Fruit fly (Drosophila melanogaster) whole organism, embryonic: ENCODE data around the gene Reg-2.
A peak's percentile ranks its signal among the peaks of the same experiment; 100 is the strongest.

Experiments
- Adf1 ChIP-seq: fragments of 200-800 bp; sonication (Bioruptor generic); IDR thresholded peaks from 2 replicates; pipeline ENCODE4 v1.3.6; 2022; ENCODE audit warnings: missing biosample characterization, missing genetic modification characterization
- Bteb2 ChIP-seq: fragments of 200-800 bp; sonication (Bioruptor generic); optimal IDR thresholded peaks from 2 replicates; lab custom pipeline; 2016; ENCODE audit warnings: missing biosample characterization, missing genetic modification characterization
- CG10565 ChIP-seq: fragments of 200-800 bp; sonication (Bioruptor generic); optimal IDR thresholded peaks from 3 replicates; lab custom pipeline; 2016; ENCODE audit warnings: missing biosample characterization, mild to moderate bottlenecking, missing genetic modification characterization
- CG11085 ChIP-seq: fragments of 200-800 bp; sonication (Bioruptor generic); IDR thresholded peaks from 2 replicates; pipeline ENCODE4 v1.3.6; 2022; ENCODE audit warnings: missing biosample characterization, missing genetic modification characterization
- CG11504 ChIP-seq: fragments of 200-800 bp; sonication (Bioruptor generic); optimal IDR thresholded peaks from 3 replicates; lab custom pipeline; 2019; ENCODE audit warnings: missing biosample characterization, mild to moderate bottlenecking, missing genetic modification characterization, moderate library complexity
- CG11723 ChIP-seq: fragments of 200-800 bp; sonication (Bioruptor generic); optimal IDR thresholded peaks from 2 replicates; lab custom pipeline; 2017; ENCODE audit warnings: missing biosample characterization, mild to moderate bottlenecking, missing genetic modification characterization
- CG1233 ChIP-seq: fragments of 200-800 bp; sonication (Bioruptor generic); optimal IDR thresholded peaks from 4 replicates; lab custom pipeline; 2018; ENCODE audit warnings: missing biosample characterization, mild to moderate bottlenecking, missing genetic modification characterization
- CG15011 ChIP-seq: fragments of 200-800 bp; sonication (Bioruptor generic); optimal IDR thresholded peaks from 3 replicates; lab custom pipeline; 2018; ENCODE audit warnings: missing biosample characterization, mild to moderate bottlenecking, missing genetic modification characterization
- CG1647 ChIP-seq: fragments of 200-800 bp; sonication (Bioruptor generic); optimal IDR thresholded peaks from 3 replicates; lab custom pipeline; 2016; ENCODE audit warnings: missing biosample characterization, missing genetic modification characterization
- CG17361 ChIP-seq: fragments of 200-800 bp; sonication (Bioruptor generic); IDR thresholded peaks from 3 replicates; pipeline ENCODE4 v1.3.6; 2022; ENCODE audit warnings: missing biosample characterization, missing genetic modification characterization
- CG3163 ChIP-seq: fragments of 200-800 bp; sonication (Bioruptor generic); optimal IDR thresholded peaks from 3 replicates; lab custom pipeline; 2016; ENCODE audit warnings: missing biosample characterization, missing genetic modification characterization
- CG34422 ChIP-seq: fragments of 200-800 bp; sonication (Bioruptor generic); IDR thresholded peaks from 3 replicates; pipeline ENCODE4 v1.3.6; 2022; ENCODE audit warnings: missing biosample characterization, missing genetic modification characterization
- CG4617 ChIP-seq: fragments of 200-800 bp; sonication (Bioruptor generic); optimal IDR thresholded peaks from 3 replicates; lab custom pipeline; 2016; ENCODE audit warnings: missing biosample characterization, missing genetic modification characterization, borderline replicate concordance
- CG6175 ChIP-seq: fragments of 200-800 bp; sonication (Bioruptor generic); IDR thresholded peaks from 3 replicates; pipeline ENCODE4 v1.3.6; 2022; ENCODE audit warnings: missing biosample characterization, missing genetic modification characterization
- CG7357 ChIP-seq: fragments of 200-800 bp; sonication (Bioruptor generic); IDR thresholded peaks from 3 replicates; pipeline ENCODE4 v1.3.6; 2022; ENCODE audit warnings: missing biosample characterization, missing genetic modification characterization
- CG9215 ChIP-seq: fragments of 200-800 bp; sonication (Bioruptor generic); IDR thresholded peaks from 2 replicates; pipeline ENCODE4 v1.3.6; 2022; ENCODE audit warnings: missing biosample characterization, missing genetic modification characterization
- Chrac-16 ChIP-seq: fragments of 200-800 bp; sonication (Bioruptor generic); optimal IDR thresholded peaks from 3 replicates; lab custom pipeline; 2016; ENCODE audit warnings: missing biosample characterization, missing genetic modification characterization
- Dek ChIP-seq: fragments of 200-800 bp; sonication (Bioruptor generic); optimal IDR thresholded peaks from 3 replicates; lab custom pipeline; 2019; ENCODE audit warnings: missing biosample characterization, mild to moderate bottlenecking, missing genetic modification characterization, moderate library complexity
- Dfd ChIP-seq, 2 experiments: fragments of >200 bp; optimal IDR thresholded peaks; 2 replicates each; lab custom pipeline; 2017; ENCODE audit warnings: missing biosample characterization in 2 of 2, missing genetic modification characterization in 2 of 2
- ERR ChIP-seq: fragments of 200-800 bp; sonication (Bioruptor generic); optimal IDR thresholded peaks from 2 replicates; lab custom pipeline; 2016; ENCODE audit warnings: missing biosample characterization, missing genetic modification characterization
- Eip74EF ChIP-seq, 2 experiments: fragments of 200-800 bp in 1 of 2; fragments of >200 bp in 1 of 2; sonication (Bioruptor generic) in 1 of 2; optimal IDR thresholded peaks; 2 replicates each; lab custom pipeline; 2017 to 2019; ENCODE audit warnings: missing biosample characterization in 2 of 2, missing genetic modification characterization in 2 of 2, mild to moderate bottlenecking in 1 of 2, moderate library complexity in 1 of 2
- Hand ChIP-seq: fragments of 200-800 bp; sonication (Bioruptor generic); optimal IDR thresholded peaks from 2 replicates; lab custom pipeline; 2017; ENCODE audit warnings: mild to moderate bottlenecking, missing biosample characterization, missing genetic modification reagents, missing genetic modification characterization
- Kr ChIP-seq: fragments of 200-800 bp; sonication (Bioruptor generic); optimal IDR thresholded peaks from 2 replicates; lab custom pipeline; 2017; ENCODE audit warnings: missing biosample characterization, mild to moderate bottlenecking, missing genetic modification characterization
- MBD-R2 ChIP-seq: fragments of 200-800 bp; sonication (Bioruptor generic); IDR thresholded peaks from 2 replicates; pipeline ENCODE4 v1.3.6; 2022; ENCODE audit warnings: missing biosample characterization, missing genetic modification characterization
- Max ChIP-seq: fragments of 200-800 bp; sonication (Bioruptor generic); optimal IDR thresholded peaks from 2 replicates; lab custom pipeline; 2016; ENCODE audit warnings: missing biosample characterization, mild to moderate bottlenecking, missing genetic modification characterization
- NC2α ChIP-seq: fragments of 200-800 bp; sonication (Bioruptor generic); optimal IDR thresholded peaks from 2 replicates; lab custom pipeline; 2016; ENCODE audit warnings: missing biosample characterization, missing genetic modification characterization
- NFAT ChIP-seq: fragments of 200-800 bp; sonication (Bioruptor generic); IDR thresholded peaks from 2 replicates; pipeline ENCODE4 v1.3.6; 2022; ENCODE audit warnings: missing biosample characterization, missing genetic modification characterization
- Nf-YA ChIP-seq: fragments of 200-800 bp; sonication (Bioruptor generic); IDR thresholded peaks from 2 replicates; pipeline ENCODE4 v1.3.6; 2022; ENCODE audit warnings: missing biosample characterization, missing genetic modification characterization
- Nf-YB ChIP-seq: fragments of 200-800 bp; sonication (Bioruptor generic); optimal IDR thresholded peaks from 3 replicates; lab custom pipeline; 2019; ENCODE audit warnings: missing biosample characterization, mild to moderate bottlenecking, missing genetic modification characterization, moderate library complexity
- PHDP ChIP-seq: fragments of 200-800 bp; sonication (Bioruptor generic); optimal IDR thresholded peaks from 3 replicates; lab custom pipeline; 2018; ENCODE audit warnings: missing biosample characterization, mild to moderate bottlenecking, missing genetic modification characterization, moderate library complexity
- Spps ChIP-seq: fragments of 200-800 bp; sonication (Bioruptor generic); optimal IDR thresholded peaks from 2 replicates; lab custom pipeline; 2018; ENCODE audit warnings: missing biosample characterization, mild to moderate bottlenecking, missing genetic modification characterization
- Sry-δ ChIP-seq: fragments of 200-800 bp; sonication (Bioruptor generic); optimal IDR thresholded peaks from 2 replicates; lab custom pipeline; 2016; ENCODE audit warnings: missing biosample characterization, missing genetic modification characterization
- bcd ChIP-seq: fragments of 200-800 bp; sonication (Bioruptor generic); optimal IDR thresholded peaks from 2 replicates; lab custom pipeline; 2017; ENCODE audit warnings: missing biosample characterization, mild to moderate bottlenecking, missing genetic modification characterization
- btn ChIP-seq: fragments of 200-800 bp; sonication (Bioruptor generic); optimal IDR thresholded peaks from 2 replicates; lab custom pipeline; 2016; ENCODE audit warnings: missing biosample characterization, missing genetic modification characterization
- crol ChIP-seq: fragments of 200-800 bp; sonication (Bioruptor generic); IDR thresholded peaks from 2 replicates; pipeline ENCODE4 v1.3.6; 2022; ENCODE audit warnings: missing biosample characterization, missing genetic modification characterization
- da ChIP-seq: fragments of 200-800 bp; sonication (Bioruptor generic); optimal IDR thresholded peaks from 2 replicates; lab custom pipeline; 2016; ENCODE audit warnings: missing biosample characterization, missing genetic modification characterization
- fd102C ChIP-seq: fragments of 200-800 bp; sonication (Bioruptor generic); optimal IDR thresholded peaks from 2 replicates; lab custom pipeline; 2018; ENCODE audit warnings: missing biosample characterization, mild to moderate bottlenecking, missing genetic modification characterization, moderate library complexity
- fd64A ChIP-seq: fragments of 200-800 bp; sonication (Bioruptor generic); optimal IDR thresholded peaks from 3 replicates; lab custom pipeline; 2018; ENCODE audit warnings: missing biosample characterization, mild to moderate bottlenecking, missing genetic modification characterization
- gcm ChIP-seq: fragments of 200-800 bp; sonication (Bioruptor generic); optimal IDR thresholded peaks from 2 replicates; lab custom pipeline; 2019; ENCODE audit warnings: missing biosample characterization, mild to moderate bottlenecking, missing genetic modification characterization, moderate library complexity
- grau ChIP-seq: fragments of 200-800 bp; optimal IDR thresholded peaks from 3 replicates; lab custom pipeline; 2019; ENCODE audit warnings: missing biosample characterization, mild to moderate bottlenecking, missing genetic modification characterization, moderate library complexity
- gro ChIP-seq: fragments of 200-800 bp; sonication (Bioruptor generic); optimal IDR thresholded peaks from 2 replicates; lab custom pipeline; 2016; ENCODE audit warnings: missing biosample characterization, missing genetic modification characterization
- ind ChIP-seq: fragments of 200-800 bp; sonication (Bioruptor generic); optimal IDR thresholded peaks from 3 replicates; lab custom pipeline; 2016; ENCODE audit warnings: missing biosample characterization, missing genetic modification characterization
- luna ChIP-seq: fragments of 200-800 bp; sonication (Bioruptor generic); optimal IDR thresholded peaks from 2 replicates; lab custom pipeline; 2016; ENCODE audit warnings: missing biosample characterization, missing genetic modification characterization
- oc ChIP-seq: fragments of 200-800 bp; sonication (Bioruptor generic); optimal IDR thresholded peaks from 2 replicates; lab custom pipeline; 2018; ENCODE audit warnings: missing biosample characterization, mild to moderate bottlenecking, missing genetic modification characterization, moderate library complexity
- pan ChIP-seq, 4 experiments: fragments of >200 bp in 3 of 4; fragments of 200-800 bp in 1 of 4; sonication (Bioruptor generic) in 1 of 4; optimal IDR thresholded peaks in 3 of 4; IDR thresholded peaks in 1 of 4; 2 replicates each; pipeline versions ENCODE4 v1.3.6 to Lab custom; 2017 to 2022; ENCODE audit warnings: missing biosample characterization in 2 of 4, missing genetic modification characterization in 2 of 4, mixed read lengths in 1 of 4
- pita ChIP-seq: fragments of 200-800 bp; sonication (Bioruptor generic); optimal IDR thresholded peaks from 2 replicates; lab custom pipeline; 2017; ENCODE audit warnings: missing biosample characterization, mild to moderate bottlenecking, missing genetic modification characterization
- run ChIP-seq: fragments of 200-800 bp; sonication (Bioruptor generic); optimal IDR thresholded peaks from 3 replicates; lab custom pipeline; 2018; ENCODE audit warnings: missing biosample characterization, mild to moderate bottlenecking, missing genetic modification characterization
- slp2 ChIP-seq: fragments of 200-800 bp; sonication (Bioruptor generic); optimal IDR thresholded peaks from 2 replicates; lab custom pipeline; 2016; ENCODE audit warnings: missing biosample characterization, missing genetic modification characterization

The Reg-2 gene

DNA sequence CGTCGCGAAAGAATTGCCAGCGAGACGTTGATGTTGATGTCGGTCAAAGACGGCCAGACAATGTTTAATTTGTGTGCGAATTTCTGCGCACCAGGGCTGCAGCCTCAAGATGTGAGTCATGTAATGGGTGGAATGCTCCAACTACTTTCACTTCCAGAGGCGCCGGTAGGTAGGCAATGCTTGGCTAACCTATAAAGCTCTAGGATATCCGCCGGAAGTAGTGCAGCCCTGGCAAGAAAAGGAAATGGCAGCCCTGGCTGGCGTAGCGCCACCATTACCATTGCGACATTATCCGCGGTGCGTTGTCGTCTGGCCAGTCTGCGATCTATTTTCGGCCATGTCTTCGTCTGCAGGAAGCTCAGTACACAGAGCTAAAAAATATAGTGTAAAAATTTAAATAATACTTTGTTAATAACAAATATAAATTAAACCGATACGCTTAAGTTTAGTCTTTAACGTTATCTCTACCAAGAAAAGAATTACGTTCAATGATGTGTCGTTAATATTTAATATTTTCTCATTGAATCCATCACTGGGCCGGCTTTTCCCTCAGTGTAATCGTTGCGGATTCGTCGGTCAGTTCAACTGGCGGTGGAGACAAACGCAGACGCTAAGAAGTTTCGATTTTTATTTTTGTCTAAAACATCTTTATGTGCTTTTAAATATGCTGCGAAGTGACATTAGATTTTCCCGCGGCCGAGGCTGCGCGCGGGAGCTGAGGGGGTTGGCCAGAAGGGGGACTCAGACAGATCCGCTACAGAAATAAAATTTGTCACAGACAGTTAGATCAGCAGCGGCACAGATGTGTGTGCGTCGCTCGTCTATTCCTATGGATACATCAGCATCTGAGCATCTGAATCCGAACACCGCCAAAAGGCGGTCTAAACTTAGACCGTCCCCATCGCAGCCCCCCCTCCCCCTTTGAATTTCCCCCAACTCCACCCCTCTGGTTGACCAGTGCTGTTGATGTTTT, 5.6 kb upstream of the Reg-2 start (continued):
- no peak for TF ChIP-seq fd64A (GFP tag; lab: Kevin White, UChicago)
- TF ChIP-seq CG3163 (GFP tag; lab: Kevin White, UChicago) = peak; percentile 57
- TF ChIP-seq Dfd (GFP tag; optimal IDR thresholded peaks at IDR 0.05; lab: Kevin White, UChicago) = no peak
- TF ChIP-seq CG11504 (tag; lab: Kevin White, UChicago) = peak; percentile 65
- peak; percentile 32 for TF ChIP-seq Nf-YB (GFP tag; lab: Kevin White, UChicago)
- peak; percentile 47; the same call in 1 of the 3 replicates for TF ChIP-seq CG7357 (GFP tag; lab: Robert Waterston, UW)
- TF ChIP-seq fd102C (GFP tag; lab: Kevin White, UChicago) = peak; percentile 11
- no peak for TF ChIP-seq luna (GFP tag; lab: Kevin White, UChicago)
- TF ChIP-seq CG6175 (GFP tag; lab: Robert Waterston, UW) = peak; percentile 76; the same call in 2 of the 3 replicates
- no peak for TF ChIP-seq pita
- TF ChIP-seq Adf1 (GFP tag; lab: Robert Waterston, UW) = no peak
- TF ChIP-seq MBD-R2 = peak; percentile 59; the same call in 1 of the 2 replicates
- TF ChIP-seq CG1233 (GFP tag; lab: Kevin White, UChicago) = peak; percentile 80
- peak; percentile 73 for TF ChIP-seq CG11723 (GFP tag; lab: Kevin White, UChicago)
- peak; percentile 71 for TF ChIP-seq CG17361 (GFP tag; lab: Robert Waterston, UW)
- peak; percentile 9 for TF ChIP-seq Sry-δ
- TF ChIP-seq CG1647 (GFP tag; lab: Kevin White, UChicago) = no peak
- TF ChIP-seq CG4617 (GFP tag; lab: Kevin White, UChicago) = peak; percentile 32
- peak; percentile 57 for TF ChIP-seq PHDP (tag; lab: Kevin White, UChicago)
- peak; percentile 18 for TF ChIP-seq oc
- TF ChIP-seq slp2 (GFP tag; lab: Kevin White, UChicago) = no peak
- peak; percentile 86 for TF ChIP-seq CG34422 (GFP tag; lab: Robert Waterston, UW)
- TF ChIP-seq NFAT (GFP tag; lab: Robert Waterston, UW) = peak; percentile 72; the same call in 1 of the 2 replicates
- TF ChIP-seq Max (GFP tag; lab: Kevin White, UChicago) = peak; percentile 26
- peak; percentile 77 for TF ChIP-seq ind (GFP tag; lab: Kevin White, UChicago)
- TF ChIP-seq pan (optimal IDR thresholded peaks at IDR 0.05; lab: Kevin White, UChicago) = no peak
- TF ChIP-seq pan (GFP tag; optimal IDR thresholded peaks at IDR 0.05 in 1 of 2, IDR thresholded peaks at IDR 0.05 in 1 of 2) = peak in 1 of 2 experiments; percentile 86
- TF ChIP-seq CG10565 (GFP tag; lab: Kevin White, UChicago) = no peak
- peak; percentile 11 for TF ChIP-seq ERR (GFP tag; lab: Kevin White, UChicago)
- TF ChIP-seq NC2α = peak; percentile 53
- TF ChIP-seq btn (GFP tag; lab: Kevin White, UChicago) = no peak
- peak; percentile 2 for TF ChIP-seq Chrac-16 (GFP tag; lab: Kevin White, UChicago)
- peak; percentile 67 for TF ChIP-seq grau (tag; lab: Kevin White, UChicago)
- peak; percentile 51 for TF ChIP-seq Dek (tag; lab: Kevin White, UChicago)
- TF ChIP-seq bcd = peak; percentile 73
- TF ChIP-seq Hand = peak; percentile 23
- TF ChIP-seq CG15011 (GFP tag; lab: Kevin White, UChicago) = peak; percentile 59
- TF ChIP-seq gro (GFP tag; lab: Kevin White, UChicago) = no peak
- peak; percentile 41 for TF ChIP-seq da (GFP tag; lab: Kevin White, UChicago)
- no peak for TF ChIP-seq Bteb2 (GFP tag; lab: Kevin White, UChicago)
- TF ChIP-seq Nf-YA = peak; percentile 68
- TF ChIP-seq crol (GFP tag; lab: Robert Waterston, UW) = peak; percentile 70
- TF ChIP-seq CG9215 (GFP tag; lab: Robert Waterston, UW) = peak; percentile 74
- peak; percentile 77 for TF ChIP-seq CG11085 (GFP tag; lab: Robert Waterston, UW)
- peak; percentile 38 for TF ChIP-seq gcm (GFP tag; lab: Kevin White, UChicago)
- no peak for TF ChIP-seq Kr (GFP tag; lab: Kevin White, UChicago)
- TF ChIP-seq run (tag; lab: Kevin White, UChicago) = peak; percentile 14
- peak in 1 of 2 experiments; percentile 9 for TF ChIP-seq Eip74EF (GFP tag; optimal IDR thresholded peaks at IDR 0.05; lab: Kevin White, UChicago)
- no peak for TF ChIP-seq Spps (tag; lab: Kevin White, UChicago)
